Fruit fly (Drosophila melanogaster): Measurements from ENCODE around the gene IFT57.
A peak's percentile ranks its signal among the peaks of the same experiment; 100 is the strongest.

The IFT57 gene

dm6 chr2L:3493475-3493874 lies 37.1 kb upstream of the IFT57 start:
- TF ChIP-seq Ptx1 (GFP tag; IDR thresholded peaks at IDR 0.05) = no peak
- peak; percentile 62 for TF ChIP-seq Ets65A (GFP tag)

dm6 chr2L:3495465-3495864 lies 35.1 kb upstream of the IFT57 start:
- no peak for TF ChIP-seq CG14710 (tag; optimal IDR thresholded peaks at IDR 0.05)
- TF ChIP-seq Ets65A (GFP tag) = peak; percentile 63
- TF ChIP-seq CG8478 (optimal IDR thresholded peaks at IDR 0.05) = peak; percentile 62

dm6 chr2L:3504851-3505250 lies 25.7 kb upstream of the IFT57 start:
- peak; percentile 96 for TF ChIP-seq Hey (tag; optimal IDR thresholded peaks at IDR 0.05)
- TF ChIP-seq CG5180 (GFP tag; optimal IDR thresholded peaks at IDR 0.05) = no peak
- TF ChIP-seq CG6683 (GFP tag; optimal IDR thresholded peaks at IDR 0.05) = no peak
- TF ChIP-seq pan (optimal IDR thresholded peaks at IDR 0.05) = no peak
- no peak for TF ChIP-seq pan (GFP tag; optimal IDR thresholded peaks at IDR 0.05 in 1 of 2, IDR thresholded peaks at IDR 0.05 in 1 of 2)
- no peak for TF ChIP-seq ac (GFP tag; optimal IDR thresholded peaks at IDR 0.05)
- TF ChIP-seq Ada2b (GFP tag; IDR thresholded peaks at IDR 0.05) = no peak
- TF ChIP-seq rib (GFP tag; IDR thresholded peaks at IDR 0.05) = no peak
- TF ChIP-seq crol (GFP tag; IDR thresholded peaks at IDR 0.05) = peak; percentile 70
- TF ChIP-seq Antp (GFP tag; optimal IDR thresholded peaks at IDR 0.05) = no peak
- peak; percentile 0 for TF ChIP-seq mirr (GFP tag; optimal IDR thresholded peaks at IDR 0.05)
- TF ChIP-seq cwo (GFP tag; optimal IDR thresholded peaks at IDR 0.05) = no peak
- TF ChIP-seq CG10274 (GFP tag; optimal IDR thresholded peaks at IDR 0.05) = no peak
- TF ChIP-seq CG10462 (GFP tag; optimal IDR thresholded peaks at IDR 0.05) = no peak
- no peak for TF ChIP-seq dysf (GFP tag; IDR thresholded peaks at IDR 0.05)
- no peak for TF ChIP-seq gem (tag; optimal IDR thresholded peaks at IDR 0.05)
- TF ChIP-seq CG16815 (GFP tag; optimal IDR thresholded peaks at IDR 0.05) = no peak
- no peak for TF ChIP-seq dati (GFP tag; IDR thresholded peaks at IDR 0.05)
- no peak for TF ChIP-seq Blimp-1 (GFP tag; optimal IDR thresholded peaks at IDR 0.05)
- peak; percentile 6 for TF ChIP-seq gsb-n (tag; optimal IDR thresholded peaks at IDR 0.05)
- TF ChIP-seq Mrtf (GFP tag; IDR thresholded peaks at IDR 0.05) = no peak
- TF ChIP-seq CG31388 (GFP tag; optimal IDR thresholded peaks at IDR 0.05) = no peak
- no peak for TF ChIP-seq CG7556 (GFP tag; optimal IDR thresholded peaks at IDR 0.05)
- peak; percentile 17 for TF ChIP-seq Ets65A (GFP tag)
- no peak for TF ChIP-seq dpn (GFP tag; optimal IDR thresholded peaks at IDR 0.05)
- TF ChIP-seq CG1233 (GFP tag; optimal IDR thresholded peaks at IDR 0.05) = no peak
- TF ChIP-seq Hr39 (optimal IDR thresholded peaks at IDR 0.05) = peak; percentile 78
- TF ChIP-seq Sin3A (optimal IDR thresholded peaks at IDR 0.05) = no peak

DNA sequence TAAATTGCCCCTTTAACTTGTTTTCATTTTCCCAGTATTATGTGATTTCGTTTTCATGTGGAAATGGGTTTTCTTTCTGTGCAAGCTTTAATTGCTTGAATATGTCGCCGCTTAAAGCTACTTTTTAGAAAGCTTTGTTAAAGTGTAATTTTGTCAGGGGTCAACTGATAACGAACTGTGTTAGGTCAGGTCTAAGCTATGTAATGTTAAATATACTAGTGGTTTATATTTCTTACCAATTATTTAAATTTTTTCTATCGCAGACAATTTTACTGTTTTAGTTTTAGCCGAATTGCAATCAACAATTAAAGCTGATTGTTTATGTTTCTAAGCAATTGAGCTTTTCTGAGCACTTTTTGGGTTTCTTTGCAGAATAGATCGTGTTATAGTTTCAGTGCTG lies 24.3 kb upstream of the IFT57 start:
- TF ChIP-seq Hr78 (GFP tag; optimal IDR thresholded peaks at IDR 0.05) (peak in 1 of 2 experiments; percentile 91), Six4 (GFP tag; optimal IDR thresholded peaks at IDR 0.05) (no peak)

DNA sequence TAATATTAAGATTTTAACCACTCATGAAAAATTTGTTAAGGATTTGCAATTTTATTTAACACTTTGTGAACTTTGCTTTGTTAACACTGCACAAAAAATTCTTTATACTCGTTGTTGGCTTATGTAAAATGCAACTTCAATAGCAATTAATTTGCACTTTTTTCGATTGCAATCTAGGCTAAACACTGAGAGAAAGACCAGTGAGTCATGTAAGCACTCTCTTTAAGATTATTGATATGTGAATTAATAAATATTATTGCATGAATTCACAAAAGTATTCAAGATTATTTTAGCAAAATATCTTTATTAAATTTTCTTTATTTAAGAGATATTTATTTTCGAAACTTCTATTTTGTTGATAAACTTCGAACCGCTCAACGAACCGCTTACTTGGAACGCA lies 23.8 kb upstream of the IFT57 start:
- peak; percentile 43 for TF ChIP-seq Asciz (GFP tag; optimal IDR thresholded peaks at IDR 0.05)
- peak; percentile 12 for TF ChIP-seq az2 (GFP tag; optimal IDR thresholded peaks at IDR 0.05)
- no peak for TF ChIP-seq CG7556 (GFP tag; optimal IDR thresholded peaks at IDR 0.05)
- peak; percentile 16 for TF ChIP-seq Ets65A (GFP tag)
- TF ChIP-seq gem (tag; optimal IDR thresholded peaks at IDR 0.05) = peak; percentile 44
- peak in 1 of 2 experiments; percentile 9 for TF ChIP-seq Hr51 (GFP tag; optimal IDR thresholded peaks at IDR 0.05)
- peak; percentile 14 for TF ChIP-seq tio (GFP tag; optimal IDR thresholded peaks at IDR 0.05)
- TF ChIP-seq Sox100B (GFP tag; optimal IDR thresholded peaks at IDR 0.05) = peak; percentile 12
- TF ChIP-seq Oli (tag; optimal IDR thresholded peaks at IDR 0.05) = peak; percentile 25
- no peak for TF ChIP-seq HLH3B (GFP tag; IDR thresholded peaks at IDR 0.05)
- peak; percentile 37 for TF ChIP-seq Sox102F (GFP tag; optimal IDR thresholded peaks at IDR 0.05)
- 0 out of 2 replicates have a peak, but pooled peaks have one; percentile 20 for TF ChIP-seq Ptx1 (GFP tag; IDR thresholded peaks at IDR 0.05)
- 0 out of 2 replicates have a peak, but pooled peaks have one; percentile 16 for TF ChIP-seq sisA (GFP tag; IDR thresholded peaks at IDR 0.05)
- peak; percentile 24 for TF ChIP-seq dmrt99B (tag; optimal IDR thresholded peaks at IDR 0.05)
- TF ChIP-seq phol (tag; optimal IDR thresholded peaks at IDR 0.05) = peak; percentile 26
- 0 out of 2 replicates have a peak, but pooled peaks have one; percentile 25 for TF ChIP-seq CG6689 (GFP tag; IDR thresholded peaks at IDR 0.05)
- no peak for TF ChIP-seq Blimp-1 (GFP tag; optimal IDR thresholded peaks at IDR 0.05)
- TF ChIP-seq CG4404 (GFP tag; IDR thresholded peaks at IDR 0.05) = no peak
